Worm (Caenorhabditis elegans) whole organism, L1 larva: Measurements from ENCODE around the gene T26C12.2.

Experiments used
- aly-2 ChIP-seq: fragments of 150-350 bp; optimal IDR thresholded peaks from 2 replicates; lab custom pipeline; 2014; ENCODE audit warnings: missing biosample characterization, missing genetic modification characterization
- dpl-1 ChIP-seq, 3 experiments: fragments of 150-350 bp in 2 of 3; sonication (generic microtip) in 1 of 3; optimal IDR thresholded peaks; 2 replicates each; lab custom pipeline; 2014 to 2017; ENCODE audit warnings: missing biosample characterization in 3 of 3, missing genetic modification characterization in 3 of 3, missing genetic modification reagents in 3 of 3
- fos-1 ChIP-seq: fragments of 150-350 bp; optimal IDR thresholded peaks from 2 replicates; lab custom pipeline; 2014; ENCODE audit warnings: missing biosample characterization, missing genetic modification characterization
- lir-3 ChIP-seq: sonication (generic microtip); optimal IDR thresholded peaks from 2 replicates; lab custom pipeline; 2016; ENCODE audit warnings: mild to moderate bottlenecking, missing genetic modification characterization, moderate library complexity, missing compliant biosample characterization; ENCODE audit not compliant: poor library complexity
- nhr-11 ChIP-seq: fragments of 150-350 bp; optimal IDR thresholded peaks from 2 replicates; lab custom pipeline; 2014; ENCODE audit warnings: missing biosample characterization, missing genetic modification characterization
- nhr-28 ChIP-seq: fragments of 150-350 bp; optimal IDR thresholded peaks from 2 replicates; lab custom pipeline; 2014; ENCODE audit warnings: missing biosample characterization, missing genetic modification characterization
- nhr-71 ChIP-seq: sonication (generic microtip); optimal IDR thresholded peaks from 2 replicates; lab custom pipeline; 2016; ENCODE audit warnings: mild to moderate bottlenecking, missing genetic modification characterization, moderate library complexity, missing compliant biosample characterization
- pag-3 ChIP-seq: sonication (generic microtip); optimal IDR thresholded peaks from 2 replicates; lab custom pipeline; 2017; ENCODE audit warnings: missing genetic modification characterization, mild to moderate bottlenecking, missing compliant biosample characterization, antibody characterized with exemption, borderline replicate concordance; ENCODE audit not compliant: insufficient read depth
- pax-3 ChIP-seq: fragments of 200-800 bp; sonication (Bioruptor generic); optimal IDR thresholded peaks from 2 replicates; lab custom pipeline; 2018; ENCODE audit warnings: mild to moderate bottlenecking, missing genetic modification characterization, moderate library complexity, missing compliant biosample characterization
- snpc-4 ChIP-seq: fragments of 150-350 bp; optimal IDR thresholded peaks from 2 replicates; lab custom pipeline; 2014; ENCODE audit warnings: missing biosample characterization, missing genetic modification characterization
- swsn-7 ChIP-seq: sonication (generic microtip); optimal IDR thresholded peaks from 2 replicates; lab custom pipeline; 2016; ENCODE audit warnings: missing genetic modification characterization, missing compliant biosample characterization
- ztf-4 ChIP-seq: fragments of 150-350 bp; optimal IDR thresholded peaks from 2 replicates; lab custom pipeline; 2014; ENCODE audit warnings: missing biosample characterization, missing genetic modification characterization

DNA sequence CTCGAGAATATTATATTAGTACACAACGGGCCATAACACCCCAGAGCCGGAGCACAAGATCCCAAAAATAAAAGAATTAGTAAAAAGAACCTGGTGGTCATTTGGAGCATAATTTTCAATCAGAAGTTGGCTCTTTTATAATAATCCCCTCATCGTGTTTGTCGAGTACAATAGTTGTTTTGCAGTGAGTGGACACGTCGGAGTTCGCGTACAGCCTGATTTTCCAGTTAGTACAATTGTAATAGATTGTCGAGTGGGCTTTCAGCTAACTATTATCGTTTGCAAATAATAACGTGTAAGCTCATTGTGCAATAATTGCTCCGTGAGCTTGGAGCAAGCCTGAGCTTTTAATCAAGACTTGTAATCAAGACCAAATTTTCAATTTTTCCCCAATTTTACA lies 41.9 kb upstream of the T26C12.2 start, which contains the start of gene W08E12.9:
- TF ChIP-seq dpl-1 (GFP tag; optimal IDR thresholded peaks at IDR 0.05; lab: Kevin White, UChicago): no peak
- TF ChIP-seq pax-3 (tag; lab: Kevin White, UChicago): no peak
- TF ChIP-seq aly-2 (tag; lab: Kevin White, UChicago): no peak
- no peak for TF ChIP-seq pag-3 (tag; lab: Kevin White, UChicago)
- TF ChIP-seq nhr-28: no peak
- no peak for TF ChIP-seq ztf-4
- no peak for TF ChIP-seq nhr-11 (tag; lab: Kevin White, UChicago)
- no peak for TF ChIP-seq swsn-7 (tag; lab: Kevin White, UChicago)
- TF ChIP-seq snpc-4 (tag; lab: Kevin White, UChicago): no peak
- TF ChIP-seq lir-3 (tag; lab: Kevin White, UChicago): no peak
- no peak for TF ChIP-seq fos-1 (tag; lab: Kevin White, UChicago)
- no peak for TF ChIP-seq nhr-71
